Fruit fly (Drosophila melanogaster): ENCODE measurements around the gene Sap-r.

The Sap-r gene

DNA sequence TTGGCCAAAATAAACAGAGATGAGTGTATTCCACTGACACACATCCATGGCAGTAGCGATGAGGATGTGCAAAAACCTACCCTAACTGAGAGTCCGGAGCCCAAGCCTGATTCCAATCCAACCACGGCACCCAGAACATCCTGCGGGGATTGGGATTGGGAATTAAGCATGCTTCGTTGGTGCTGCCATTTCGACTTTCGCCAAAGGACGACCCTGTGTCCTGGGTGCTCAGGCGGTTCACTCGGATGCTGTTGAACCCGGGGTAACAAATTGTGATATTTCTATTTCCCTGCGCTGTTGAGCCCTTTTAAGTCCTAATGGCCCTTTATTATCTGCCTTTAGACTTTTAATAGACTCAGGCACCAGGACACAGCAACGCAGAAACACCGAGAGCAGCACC is 33.7 kb downstream of the Sap-r start (continued):
- no peak for TF ChIP-seq CG9797 (GFP tag; optimal IDR thresholded peaks at IDR 0.05)
- no peak for TF ChIP-seq HmgZ (tag; optimal IDR thresholded peaks at IDR 0.05)

DNA sequence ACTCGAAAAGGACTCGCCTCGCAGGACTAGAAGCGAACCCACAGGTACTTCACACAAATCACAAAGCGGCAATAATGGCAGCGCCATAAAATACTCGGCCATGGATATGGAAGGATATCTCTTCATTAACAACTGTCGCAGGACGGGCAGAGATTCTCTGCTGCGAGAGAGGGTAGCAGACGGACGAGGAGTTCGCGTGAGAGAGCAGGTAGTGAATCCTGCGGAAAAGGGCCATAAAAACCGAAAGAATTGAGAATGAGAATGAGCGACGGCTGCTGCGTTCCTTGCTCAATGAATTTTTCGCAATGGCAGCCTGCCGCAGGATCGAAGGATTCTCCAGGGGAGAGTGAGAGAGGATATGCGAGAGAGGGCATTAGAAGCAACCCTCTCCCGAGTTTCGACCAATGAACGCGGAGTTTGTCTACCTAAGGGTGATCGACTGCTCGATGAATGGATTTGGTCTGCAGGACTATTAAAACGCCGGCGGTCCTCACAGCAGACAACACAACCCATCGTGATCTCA is 37.0 kb downstream of the Sap-r start, which contains the start of gene tll:
tll (plus strand) TSS at position 473 of the 523 bp plus-strand sequence.
- peak; percentile 89 for TF ChIP-seq D (optimal IDR thresholded peaks at IDR 0.05)
- no peak for TF ChIP-seq D (GFP tag; optimal IDR thresholded peaks at IDR 0.05)
- TF ChIP-seq mam (GFP tag; optimal IDR thresholded peaks at IDR 0.05): no peak
- TF ChIP-seq MESR4 (GFP tag; optimal IDR thresholded peaks at IDR 0.05): no peak
- peak; percentile 10 for TF ChIP-seq kni (GFP tag; optimal IDR thresholded peaks at IDR 0.05)
- peak in 1 of 2 experiments; percentile 96 for TF ChIP-seq tll (GFP tag; optimal IDR thresholded peaks at IDR 0.05)
- peak; percentile 99 for TF ChIP-seq cad (GFP tag; optimal IDR thresholded peaks at IDR 0.05)
- peak; percentile 58 for TF ChIP-seq CG1832 (GFP tag; optimal IDR thresholded peaks at IDR 0.05)
- TF ChIP-seq CG30403 (GFP tag; optimal IDR thresholded peaks at IDR 0.05): no peak
- TF ChIP-seq emc (GFP tag; optimal IDR thresholded peaks at IDR 0.05): no peak
- peak; percentile 93 for TF ChIP-seq Nf-YB (GFP tag; optimal IDR thresholded peaks at IDR 0.05)
- peak; percentile 6 for TF ChIP-seq Kr (GFP tag; optimal IDR thresholded peaks at IDR 0.05)
- no peak for TF ChIP-seq CG11456 (GFP tag; IDR thresholded peaks at IDR 0.05)
- TF ChIP-seq CG15479 (GFP tag; optimal IDR thresholded peaks at IDR 0.05): peak; percentile 99
- TF ChIP-seq Nf-YC (tag; optimal IDR thresholded peaks at IDR 0.05): peak; percentile 92
- peak; percentile 94 for TF ChIP-seq pros (GFP tag; optimal IDR thresholded peaks at IDR 0.05)
- TF ChIP-seq sens (GFP tag): peak; percentile 49
- TF ChIP-seq CG7987 (GFP tag; optimal IDR thresholded peaks at IDR 0.05): no peak
- no peak for TF ChIP-seq CG14667 (GFP tag; IDR thresholded peaks at IDR 0.05)
- TF ChIP-seq CG10366 (GFP tag; IDR thresholded peaks at IDR 0.05): no peak
- TF ChIP-seq seq (GFP tag; IDR thresholded peaks at IDR 0.05): peak; percentile 49; the same call in 1 of the 2 replicates
- peak; percentile 90 for TF ChIP-seq zen (tag; optimal IDR thresholded peaks at IDR 0.05)
- no peak for TF ChIP-seq fd102C (GFP tag; optimal IDR thresholded peaks at IDR 0.05)
- TF ChIP-seq CG12391 (tag; optimal IDR thresholded peaks at IDR 0.05): no peak
- peak; percentile 7 for TF ChIP-seq phol (tag; optimal IDR thresholded peaks at IDR 0.05)
- TF ChIP-seq Trl (optimal IDR thresholded peaks at IDR 0.05): peak in 1 of 2 experiments; percentile 68
- no peak for TF ChIP-seq Trl (GFP tag; optimal IDR thresholded peaks at IDR 0.05)

DNA sequence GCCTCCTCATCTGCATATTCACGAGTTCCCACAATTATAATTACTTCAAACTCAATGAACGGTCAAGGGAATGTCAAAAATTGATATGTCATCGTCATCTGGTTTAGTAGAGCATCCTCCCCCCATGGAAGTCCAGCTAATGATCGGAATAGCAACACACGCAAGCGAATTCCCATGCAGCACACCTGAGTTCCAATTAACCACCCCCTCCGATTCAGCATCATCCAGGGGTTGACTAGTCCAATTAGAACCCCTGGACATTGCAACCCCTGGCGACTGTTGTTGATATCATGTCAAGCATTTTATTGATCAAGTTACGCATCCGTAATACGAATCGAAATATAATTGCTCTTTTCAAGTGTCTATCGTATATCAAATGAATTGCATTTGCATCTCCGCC is 38.4 kb downstream of the Sap-r start:
- TF ChIP-seq nerfin-1 (tag; optimal IDR thresholded peaks at IDR 0.05) (peak; percentile 94), nau (GFP tag; optimal IDR thresholded peaks at IDR 0.05) (no peak), insv (GFP tag; optimal IDR thresholded peaks at IDR 0.05) (peak in 1 of 2 experiments; percentile 50)

DNA sequence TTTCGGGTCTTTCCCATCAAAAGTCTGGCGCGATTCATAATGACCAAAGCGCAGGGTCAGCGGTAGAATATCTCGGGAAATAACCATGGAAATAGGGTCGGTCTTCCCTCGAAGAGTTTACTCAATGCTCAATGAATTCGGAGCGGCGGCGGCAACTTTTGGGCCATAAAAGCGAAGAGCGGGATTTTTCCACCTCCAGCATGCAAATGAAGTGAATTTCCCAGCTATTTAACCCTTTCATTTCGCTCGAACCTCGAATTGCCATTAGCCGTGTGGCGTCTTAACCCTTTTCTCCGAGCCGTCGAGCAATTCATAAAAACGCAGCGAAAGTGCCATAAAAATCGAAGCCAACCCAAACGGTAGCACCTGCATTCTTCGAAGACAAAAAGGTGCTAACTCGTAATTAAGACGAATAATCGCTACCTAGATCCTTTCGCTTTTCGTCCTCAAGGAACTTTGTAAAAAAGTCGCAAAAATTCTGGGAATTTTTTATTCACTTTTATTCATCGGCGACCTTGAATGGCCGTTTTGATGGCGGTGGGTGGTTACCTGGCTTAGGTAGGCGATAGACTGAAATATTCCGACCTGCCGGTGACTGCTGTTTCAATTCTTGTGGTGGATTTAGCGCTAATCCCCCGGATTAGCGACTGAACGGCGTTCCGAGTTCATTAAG is 39.3 kb downstream of the Sap-r start:
- TF ChIP-seq Mrtf (GFP tag; IDR thresholded peaks at IDR 0.05): no peak
- TF ChIP-seq tll (GFP tag; optimal IDR thresholded peaks at IDR 0.05): peak in 1 of 2 experiments; percentile 100
- TF ChIP-seq D (optimal IDR thresholded peaks at IDR 0.05): peak; percentile 12
- no peak for TF ChIP-seq D (GFP tag; optimal IDR thresholded peaks at IDR 0.05)
- no peak for TF ChIP-seq CG7963 (GFP tag; IDR thresholded peaks at IDR 0.05; ENCODE audit: partially characterized antibody)
- no peak for TF ChIP-seq CG2678 (tag; optimal IDR thresholded peaks at IDR 0.05)
- TF ChIP-seq CG3995 (GFP tag; optimal IDR thresholded peaks at IDR 0.05): no peak
- no peak for TF ChIP-seq gcm2 (GFP tag; optimal IDR thresholded peaks at IDR 0.05)
- no peak for TF ChIP-seq CG12299 (tag; optimal IDR thresholded peaks at IDR 0.05)
- TF ChIP-seq Kr (GFP tag; optimal IDR thresholded peaks at IDR 0.05): peak; percentile 52
- peak; percentile 76 for TF ChIP-seq zen (tag; optimal IDR thresholded peaks at IDR 0.05)
- peak; percentile 89 for TF ChIP-seq cad (GFP tag; optimal IDR thresholded peaks at IDR 0.05)
- no peak for TF ChIP-seq mld (GFP tag; IDR thresholded peaks at IDR 0.05; ENCODE audit: partially characterized antibody)
- no peak for TF ChIP-seq h (optimal IDR thresholded peaks at IDR 0.05)
- TF ChIP-seq Pdp1 (GFP tag; optimal IDR thresholded peaks at IDR 0.05): no peak
- no peak for TF ChIP-seq Doc2 (GFP tag; IDR thresholded peaks at IDR 0.05)
- peak; percentile 78 for TF ChIP-seq Ets65A (GFP tag)
